Worm (Caenorhabditis elegans) whole organism, L1 larva: ENCODE results near the gene spe-17.

Source experiments
- aly-2 ChIP-seq: fragments of 150-350 bp; optimal IDR thresholded peaks from 2 replicates; lab custom pipeline; 2014; ENCODE audit warnings: missing biosample characterization, missing genetic modification characterization
- ama-1 ChIP-seq: fragments of 150-350 bp; optimal IDR thresholded peaks from 2 replicates; lab custom pipeline; 2014
- blmp-1 ChIP-seq: fragments of 150-350 bp; optimal IDR thresholded peaks from 2 replicates; lab custom pipeline; 2014; ENCODE audit warnings: missing biosample characterization, missing genetic modification characterization
- ceh-82 ChIP-seq, 3 experiments: fragments of 150-350 bp in 1 of 3; sonication (generic microtip) in 2 of 3; optimal IDR thresholded peaks; 2 replicates each; lab custom pipeline; 2014 to 2017; ENCODE audit warnings: missing biosample characterization in 3 of 3, missing genetic modification characterization in 3 of 3
- ceh-88 ChIP-seq: fragments of 200-800 bp; sonication (Bioruptor generic); IDR thresholded peaks from 2 replicates; pipeline ENCODE4 v1.3.6; 2022; ENCODE audit warnings: missing genetic modification characterization, missing compliant biosample characterization
- ces-1 ChIP-seq: fragments of 150-350 bp; optimal IDR thresholded peaks from 2 replicates; lab custom pipeline; 2014; ENCODE audit warnings: missing biosample characterization, missing genetic modification reagents, missing genetic modification characterization
- dpl-1 ChIP-seq, 3 experiments: fragments of 150-350 bp in 2 of 3; sonication (generic microtip) in 1 of 3; optimal IDR thresholded peaks; 2 replicates each; lab custom pipeline; 2014 to 2017; ENCODE audit warnings: missing biosample characterization in 3 of 3, missing genetic modification characterization in 3 of 3, missing genetic modification reagents in 3 of 3
- dsc-1 ChIP-seq: sonication (generic microtip); optimal IDR thresholded peaks from 2 replicates; lab custom pipeline; 2016; ENCODE audit warnings: mild to moderate bottlenecking, missing genetic modification characterization, missing compliant biosample characterization
- efl-1 ChIP-seq, 4 experiments: fragments of 150-350 bp; optimal IDR thresholded peaks in 3 of 4; peaks in 1 of 4; 1 replicate in 1 of 4; 2 replicates in 3 of 4; lab custom pipeline; 2014; ENCODE audit warnings: missing biosample characterization in 2 of 4, missing genetic modification characterization in 2 of 4, missing genetic modification reagents in 2 of 4
- egl-13 ChIP-seq: sonication (generic microtip); optimal IDR thresholded peaks from 2 replicates; lab custom pipeline; 2016; ENCODE audit warnings: missing genotype, missing genetic modification reagents, missing genetic modification characterization, missing compliant biosample characterization
- elt-2 ChIP-seq: sonication (generic microtip); optimal IDR thresholded peaks from 2 replicates; lab custom pipeline; 2016; ENCODE audit warnings: missing genetic modification characterization, mild to moderate bottlenecking, inconsistent platforms, missing compliant biosample characterization, missing genetic modification reagents
- elt-3 ChIP-seq, 6 experiments: fragments of 150-350 bp in 1 of 6; sonication (generic microtip); optimal IDR thresholded peaks; 2 replicates each; lab custom pipeline; 2017 to 2018; ENCODE audit warnings: missing biosample characterization in 6 of 6, missing genetic modification characterization in 6 of 6, inconsistent platforms in 1 of 6
- fkh-4 ChIP-seq: sonication (generic microtip); optimal IDR thresholded peaks from 2 replicates; lab custom pipeline; 2016; ENCODE audit warnings: missing compliant biosample characterization, missing genetic modification characterization, borderline replicate concordance
- fkh-8 ChIP-seq: sonication (generic microtip); optimal IDR thresholded peaks from 2 replicates; lab custom pipeline; 2016; ENCODE audit warnings: mild to moderate bottlenecking, missing genetic modification characterization, missing compliant biosample characterization
- hpl-2 ChIP-seq: fragments of 150-350 bp; optimal IDR thresholded peaks from 2 replicates; lab custom pipeline; 2014; ENCODE audit warnings: missing biosample characterization, missing genetic modification reagents, missing genetic modification characterization
- isw-1 ChIP-seq: fragments of 200-800 bp; sonication (Bioruptor generic); IDR thresholded peaks from 2 replicates; pipeline ENCODE4 v1.3.6; 2022; ENCODE audit warnings: missing genetic modification characterization, missing compliant biosample characterization
- jun-1 ChIP-seq: fragments of 150-350 bp; optimal IDR thresholded peaks from 2 replicates; lab custom pipeline; 2014; ENCODE audit warnings: missing biosample characterization, missing genetic modification reagents, missing genetic modification characterization
- lin-13 ChIP-seq: fragments of 150-350 bp; optimal IDR thresholded peaks from 2 replicates; lab custom pipeline; 2014; ENCODE audit warnings: missing biosample characterization, missing genetic modification reagents, missing genetic modification characterization
- lin-14 ChIP-seq: fragments of 200-800 bp; sonication (Bioruptor generic); optimal IDR thresholded peaks from 2 replicates; lab custom pipeline; 2018; ENCODE audit warnings: mild to moderate bottlenecking, missing genetic modification characterization, moderate library complexity, missing compliant biosample characterization
- lin-35 ChIP-seq, 2 experiments: fragments of 150-350 bp; optimal IDR thresholded peaks; 2 replicates each; lab custom pipeline; 2014; ENCODE audit warnings: missing biosample characterization in 2 of 2, missing genetic modification characterization in 2 of 2, missing genetic modification reagents in 2 of 2
- lin-39 ChIP-seq: fragments of 150-350 bp; optimal IDR thresholded peaks from 2 replicates; lab custom pipeline; 2014; ENCODE audit warnings: missing biosample characterization, missing genetic modification reagents, missing genetic modification characterization
- lsy-2 ChIP-seq, 2 experiments: fragments of 150-350 bp; optimal IDR thresholded peaks; 2 replicates each; lab custom pipeline; 2014; ENCODE audit warnings: missing biosample characterization in 2 of 2, missing genetic modification characterization in 2 of 2
- mef-2 ChIP-seq: fragments of 150-350 bp; optimal IDR thresholded peaks from 2 replicates; lab custom pipeline; 2014; ENCODE audit warnings: missing biosample characterization, missing genetic modification characterization
- nhr-19 ChIP-seq: fragments of 200-800 bp; sonication (Bioruptor generic); conservative IDR thresholded peaks from 2 replicates; pipeline ENCODE4 v1.3.6; 2022; ENCODE audit warnings: missing genetic modification characterization, missing compliant biosample characterization
- nhr-20 ChIP-seq: sonication (generic microtip); optimal IDR thresholded peaks from 2 replicates; lab custom pipeline; 2016; ENCODE audit warnings: mild to moderate bottlenecking, missing genetic modification characterization, missing compliant biosample characterization
- nhr-71 ChIP-seq: sonication (generic microtip); optimal IDR thresholded peaks from 2 replicates; lab custom pipeline; 2016; ENCODE audit warnings: mild to moderate bottlenecking, missing genetic modification characterization, moderate library complexity, missing compliant biosample characterization
- nhr-76 ChIP-seq: sonication (generic microtip); optimal IDR thresholded peaks from 2 replicates; lab custom pipeline; 2017; ENCODE audit warnings: missing biosample characterization, missing genetic modification characterization
- nhr-85 ChIP-seq: sonication (generic microtip); peaks from one replicate; lab custom pipeline; 2016; ENCODE audit warnings: missing genetic modification characterization, inconsistent platforms, missing compliant biosample characterization
- nhr-90 ChIP-seq: sonication (generic microtip); optimal IDR thresholded peaks from 2 replicates; lab custom pipeline; 2016; ENCODE audit warnings: mild to moderate bottlenecking, missing genetic modification characterization, missing compliant biosample characterization; ENCODE audit not compliant: poor library complexity
- pag-3 ChIP-seq: sonication (generic microtip); optimal IDR thresholded peaks from 2 replicates; lab custom pipeline; 2017; ENCODE audit warnings: missing genetic modification characterization, mild to moderate bottlenecking, missing compliant biosample characterization, antibody characterized with exemption, borderline replicate concordance; ENCODE audit not compliant: insufficient read depth
- skn-1 ChIP-seq: fragments of 150-350 bp; optimal IDR thresholded peaks from 2 replicates; lab custom pipeline; 2014; ENCODE audit warnings: missing biosample characterization, missing genetic modification characterization
- snu-23 ChIP-seq: sonication (generic microtip); optimal IDR thresholded peaks from 2 replicates; lab custom pipeline; 2016; ENCODE audit warnings: missing genetic modification characterization, missing compliant biosample characterization
- tbx-2 ChIP-seq: sonication (generic microtip); optimal IDR thresholded peaks from 2 replicates; lab custom pipeline; 2016; ENCODE audit warnings: missing genetic modification characterization, missing compliant biosample characterization
- unc-98 ChIP-seq: fragments of 200-800 bp; sonication (Bioruptor generic); IDR thresholded peaks from 2 replicates; pipeline ENCODE4 v1.3.6; 2022; ENCODE audit warnings: missing genetic modification characterization, missing compliant biosample characterization
- ztf-4 ChIP-seq: fragments of 150-350 bp; optimal IDR thresholded peaks from 2 replicates; lab custom pipeline; 2014; ENCODE audit warnings: missing biosample characterization, missing genetic modification characterization

spe-17 gene

ce11 chrIV:12044844-12045738 lies 31.9 kb downstream of the spe-17 start (continued):
- peak in 1 of 3 experiments; percentile 18 for TF ChIP-seq dpl-1 (GFP tag; optimal IDR thresholded peaks at IDR 0.05; lab: Kevin White, UChicago)
- peak; percentile 59 for TF ChIP-seq snu-23 (GFP tag; lab: Kevin White, UChicago)
- TF ChIP-seq fkh-4 = no peak
- no peak for TF ChIP-seq aly-2 (tag; lab: Kevin White, UChicago)
- TF ChIP-seq lin-35 (GFP tag; optimal IDR thresholded peaks at IDR 0.05; lab: Kevin White, UChicago) = no peak
- no peak for TF ChIP-seq dsc-1 (tag; lab: Kevin White, UChicago)
- TF ChIP-seq efl-1 (optimal IDR thresholded peaks at IDR 0.05; lab: Kevin White, UChicago) = peak in 1 of 2 experiments; percentile 10
- TF ChIP-seq efl-1 (GFP tag; optimal IDR thresholded peaks at IDR 0.05 in 1 of 2; lab: Kevin White, UChicago) = peak in 1 of 2 experiments; percentile 92
- TF ChIP-seq nhr-71 (tag; lab: Kevin White, UChicago) = peak; percentile 48
- TF ChIP-seq lsy-2 (tag; optimal IDR thresholded peaks at IDR 0.05; lab: Kevin White, UChicago) = peak in 1 of 2 experiments; percentile 23
- peak; percentile 21 for TF ChIP-seq tbx-2 (tag; lab: Kevin White, UChicago)
- TF ChIP-seq lin-13 (GFP tag; lab: Kevin White, UChicago) = no peak

DNA sequence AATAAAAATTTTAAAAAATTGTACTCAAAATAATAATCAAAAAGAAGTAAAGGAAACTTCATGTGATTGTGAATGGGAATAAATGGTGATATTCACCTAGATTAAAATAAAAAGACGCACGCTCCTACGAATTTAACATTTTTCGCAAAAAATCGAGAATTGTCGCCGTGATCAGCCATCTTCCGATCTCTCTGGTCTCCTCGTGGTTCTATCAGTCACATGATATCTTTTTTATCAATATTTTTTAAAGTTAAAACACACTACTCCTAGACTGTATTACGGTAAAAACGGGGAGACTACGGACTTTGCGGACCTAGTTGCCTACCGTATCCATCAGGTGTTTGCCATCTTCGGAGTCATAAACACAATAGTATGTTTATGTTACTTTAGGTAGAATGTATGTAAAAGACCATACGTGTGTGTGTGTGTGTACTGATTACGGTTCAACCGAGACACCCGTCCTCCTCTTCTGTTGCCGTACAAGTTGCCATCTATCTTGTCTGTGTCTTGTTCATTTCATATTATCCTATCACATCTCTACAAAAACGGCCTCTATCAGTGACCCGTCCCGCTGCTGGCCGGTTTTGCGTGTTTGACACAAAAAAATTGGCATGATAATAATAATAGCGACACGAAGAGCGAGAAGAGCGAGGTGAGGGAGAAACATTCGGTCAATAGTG lies 33.4 kb downstream of the spe-17 start, which contains the start of gene T12G3.2:
T12G3.2 (minus strand) TSS at position 444 of the 680 bp plus-strand sequence.
- TF ChIP-seq jun-1 (tag; lab: Kevin White, UChicago) = no peak
- no peak for TF ChIP-seq efl-1 (optimal IDR thresholded peaks at IDR 0.05; lab: Kevin White, UChicago)
- TF ChIP-seq efl-1 (GFP tag; optimal IDR thresholded peaks at IDR 0.05 in 1 of 2; lab: Kevin White, UChicago) = peak in 1 of 2 experiments; percentile 82
- TF ChIP-seq ces-1 (GFP tag; lab: Kevin White, UChicago) = no peak
- TF ChIP-seq nhr-71 (tag; lab: Kevin White, UChicago) = peak; percentile 52
- no peak for TF ChIP-seq hpl-2
- peak; percentile 76 for TF ChIP-seq nhr-20 (tag; lab: Kevin White, UChicago)
- no peak for TF ChIP-seq ama-1 (lab: Kevin White, UChicago)
- TF ChIP-seq nhr-76 (tag; lab: Kevin White, UChicago) = no peak
- peak; percentile 74 for TF ChIP-seq elt-2
- peak in 1 of 2 experiments; percentile 52 for TF ChIP-seq lin-35 (GFP tag; optimal IDR thresholded peaks at IDR 0.05; lab: Kevin White, UChicago)
- TF ChIP-seq snu-23 (GFP tag; lab: Kevin White, UChicago) = peak; percentile 40
- peak in 1 of 2 experiments; percentile 50 for TF ChIP-seq lsy-2 (tag; optimal IDR thresholded peaks at IDR 0.05; lab: Kevin White, UChicago)
- no peak for TF ChIP-seq pag-3 (tag; lab: Kevin White, UChicago)
- TF ChIP-seq mef-2 (tag; lab: Kevin White, UChicago) = no peak
- TF ChIP-seq egl-13 (tag; lab: Kevin White, UChicago) = no peak
- no peak for TF ChIP-seq ceh-82 (tag; optimal IDR thresholded peaks at IDR 0.05; lab: Kevin White, UChicago)
- TF ChIP-seq fkh-8 (tag; lab: Kevin White, UChicago) = no peak
- TF ChIP-seq lin-14 (GFP tag; lab: Kevin White, UChicago) = peak; percentile 60
- no peak for TF ChIP-seq lin-39 (tag; lab: Kevin White, UChicago)
- TF ChIP-seq nhr-85 (tag; lab: Kevin White, UChicago) = peak; percentile 86
- TF ChIP-seq ceh-88 (GFP tag; lab: Robert Waterston, UW) = no peak
- no peak for TF ChIP-seq skn-1 (tag; lab: Kevin White, UChicago)
- TF ChIP-seq nhr-90 (tag; lab: Kevin White, UChicago) = peak; percentile 33
- TF ChIP-seq nhr-19 (GFP tag; lab: Robert Waterston, UW) = peak; percentile 5; the same call in 1 of the 2 replicates
- TF ChIP-seq fkh-4 = no peak
- no peak for TF ChIP-seq ztf-4 (tag; lab: Kevin White, UChicago)
- TF ChIP-seq blmp-1 = peak; percentile 20
- TF ChIP-seq unc-98 (GFP tag; lab: Robert Waterston, UW) = no peak
- no peak for TF ChIP-seq dsc-1 (tag; lab: Kevin White, UChicago)
- TF ChIP-seq isw-1 (GFP tag; lab: Robert Waterston, UW) = no peak
- peak in 2 of 6 experiments; percentile 19 to 71 for TF ChIP-seq elt-3 (tag; optimal IDR thresholded peaks at IDR 0.05; lab: Kevin White, UChicago)
- TF ChIP-seq, all 84 proteins: peak for 13
